Worm (Caenorhabditis elegans) whole organism, L2 larva: ENCODE measurements around the gene K02D10.3.

Experiments
- F13H6.1 ChIP-seq: sonication (generic microtip); optimal IDR thresholded peaks from 2 replicates; lab custom pipeline; 2016; ENCODE audit warnings: missing genetic modification characterization, missing compliant biosample characterization
- R02D3.7 ChIP-seq: fragments of 150-350 bp; optimal IDR thresholded peaks from 2 replicates; lab custom pipeline; 2014; ENCODE audit warnings: missing biosample characterization, missing genetic modification characterization
- ama-1 ChIP-seq: fragments of 150-350 bp; optimal IDR thresholded peaks from 2 replicates; lab custom pipeline; 2018; ENCODE audit warnings: inconsistent platforms
- lin-11 ChIP-seq: fragments of 150-350 bp; sonication (generic microtip); optimal IDR thresholded peaks from 2 replicates; lab custom pipeline; 2014; ENCODE audit warnings: missing biosample characterization, missing genetic modification characterization, inconsistent platforms, mixed read lengths
- lin-13 ChIP-seq: fragments of 150-350 bp; optimal IDR thresholded peaks from 2 replicates; lab custom pipeline; 2014; ENCODE audit warnings: missing biosample characterization, missing genetic modification reagents, missing genetic modification characterization
- nhr-11 ChIP-seq: fragments of 150-350 bp; optimal IDR thresholded peaks from 2 replicates; lab custom pipeline; 2014; ENCODE audit warnings: missing biosample characterization, missing genetic modification characterization
- nhr-12 ChIP-seq: fragments of 150-350 bp; optimal IDR thresholded peaks from 2 replicates; lab custom pipeline; 2014; ENCODE audit warnings: missing biosample characterization, missing genetic modification characterization
- sem-4 ChIP-seq: fragments of 150-350 bp; optimal IDR thresholded peaks from 2 replicates; lab custom pipeline; 2014; ENCODE audit warnings: missing biosample characterization, missing genetic modification reagents, missing genetic modification characterization
- snpc-4 ChIP-seq: fragments of 150-350 bp; optimal IDR thresholded peaks from 2 replicates; lab custom pipeline; 2014; ENCODE audit warnings: missing biosample characterization, missing genetic modification characterization
- unc-39 ChIP-seq: fragments of 150-350 bp; optimal IDR thresholded peaks from 2 replicates; lab custom pipeline; 2014; ENCODE audit warnings: missing biosample characterization, missing genetic modification characterization
- unc-62 ChIP-seq: fragments of 150-350 bp; optimal IDR thresholded peaks from 2 replicates; lab custom pipeline; 2014; ENCODE audit warnings: missing biosample characterization, missing genetic modification reagents, missing genetic modification characterization
- ztf-11 ChIP-seq: sonication (generic microtip); optimal IDR thresholded peaks from 2 replicates; lab custom pipeline; 2017; ENCODE audit warnings: missing biosample characterization, missing genetic modification characterization

- TF ChIP-seq R02D3.7 (tag; lab: Kevin White, UChicago) = no peak
- no peak for TF ChIP-seq ztf-11 (tag; lab: Kevin White, UChicago)
- TF ChIP-seq lin-13 (GFP tag; lab: Kevin White, UChicago) = peak; percentile 64
- TF ChIP-seq nhr-12 (tag; lab: Kevin White, UChicago) = no peak
- no peak for TF ChIP-seq unc-39 (tag; lab: Kevin White, UChicago)
- no peak for TF ChIP-seq unc-62 (GFP tag; lab: Kevin White, UChicago)
- TF ChIP-seq nhr-11 (tag; lab: Kevin White, UChicago) = no peak
- TF ChIP-seq snpc-4 = no peak
- TF ChIP-seq ama-1 (lab: Kevin White, UChicago) = no peak
- peak; percentile 93 for TF ChIP-seq F13H6.1 (tag; lab: Kevin White, UChicago)
- peak; percentile 86 for TF ChIP-seq sem-4 (tag; lab: Kevin White, UChicago)
- TF ChIP-seq lin-11 (tag; lab: Kevin White, UChicago) = peak; percentile 37
These were observed 23.0 kb upstream of the K02D10.3 start for ce11 chrIII:8794793-8795192.
